Worm (Caenorhabditis elegans): ENCODE results near the gene dpf-4.
A peak's percentile ranks its signal among the peaks of the same experiment; 100 is the strongest.

The dpf-4 gene

DNA sequence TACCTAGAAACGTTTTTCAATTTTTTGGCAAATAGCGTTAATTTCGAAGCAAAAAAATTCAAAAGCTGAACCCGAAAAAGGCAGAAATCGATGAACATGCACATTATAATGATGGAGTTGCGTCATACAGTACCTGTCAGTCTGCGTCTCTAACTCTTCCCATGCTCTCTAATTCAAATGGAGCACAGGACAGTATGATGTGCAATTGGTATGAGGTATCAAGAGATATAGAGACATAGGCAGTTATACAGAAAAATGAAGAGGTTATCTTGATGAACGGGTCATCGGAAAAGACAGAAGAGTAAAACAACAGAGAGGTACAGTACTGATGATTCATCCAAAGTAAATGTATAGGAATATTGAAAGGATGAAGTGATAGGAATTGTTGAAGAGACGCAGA lies 41.6 kb downstream of the dpf-4 start:
- TF ChIP-seq mdl-1 (tag; optimal IDR thresholded peaks at IDR 0.05) (no peak), jun-1 (tag; optimal IDR thresholded peaks at IDR 0.05) (no peak), unc-86 (tag; optimal IDR thresholded peaks at IDR 0.05) (no peak), tbx-2 (tag; optimal IDR thresholded peaks at IDR 0.05) (no peak), nhr-20 (tag; optimal IDR thresholded peaks at IDR 0.05) (no peak), efl-1 (optimal IDR thresholded peaks at IDR 0.05) (no peak), efl-1 (GFP tag; optimal IDR thresholded peaks at IDR 0.05 in 1 of 2) (peak in 1 of 2 experiments; percentile 87), ztf-4 (tag; optimal IDR thresholded peaks at IDR 0.05) (no peak), unc-30 (tag; optimal IDR thresholded peaks at IDR 0.05) (no peak)

DNA sequence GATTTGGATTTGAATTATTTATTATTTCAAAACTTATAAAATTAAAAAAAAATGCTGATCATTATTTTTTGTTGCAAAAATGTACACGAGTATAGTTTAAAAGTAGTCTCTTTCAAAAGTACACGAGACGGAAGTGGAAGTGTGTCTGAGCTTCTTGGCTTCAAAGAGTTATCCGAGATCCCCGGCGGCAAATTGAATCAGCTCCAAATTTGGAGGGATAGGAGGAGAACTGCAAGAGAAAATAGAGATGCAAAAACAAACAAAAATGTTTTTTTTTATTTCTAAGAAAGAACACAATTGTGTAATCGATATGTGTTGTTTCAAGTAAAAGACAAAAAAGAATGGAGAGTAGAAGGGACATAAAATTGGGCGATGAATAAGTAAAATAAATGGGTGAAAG lies 43.5 kb downstream of the dpf-4 start:
- TF ChIP-seq nhr-71 (tag; optimal IDR thresholded peaks at IDR 0.05) (no peak), zag-1 (tag; optimal IDR thresholded peaks at IDR 0.05) (no peak), lin-14 (GFP tag; optimal IDR thresholded peaks at IDR 0.05) (peak; percentile 54)

DNA sequence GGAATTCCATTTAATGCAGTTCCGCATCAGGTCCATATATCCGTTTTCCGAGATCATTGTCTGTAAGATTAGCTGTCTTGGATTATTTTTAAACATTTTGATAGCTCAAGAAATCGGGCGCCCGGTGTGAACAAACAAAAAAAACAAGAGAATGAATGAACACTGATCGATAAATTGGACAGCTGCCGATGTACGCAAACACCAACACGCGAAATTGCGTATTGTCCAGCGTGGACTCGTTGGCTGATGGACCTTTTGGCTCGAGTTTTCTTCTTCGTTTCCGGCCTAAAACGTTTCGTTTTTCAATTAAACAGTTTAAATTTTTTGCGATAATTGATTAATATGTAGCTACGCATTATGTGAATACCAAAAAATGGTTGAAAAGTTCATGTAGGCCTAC lies 47.0 kb downstream of the dpf-4 start, which contains the start of gene dpff-1:
dpff-1 (minus strand) TSS at position 288 of the 400 bp plus-strand sequence.
- no peak for TF ChIP-seq pax-3 (tag; optimal IDR thresholded peaks at IDR 0.05)
- TF ChIP-seq nhr-11 (tag; optimal IDR thresholded peaks at IDR 0.05): no peak
- TF ChIP-seq nhr-71 (tag; optimal IDR thresholded peaks at IDR 0.05): peak; percentile 38
- no peak for TF ChIP-seq nhr-90 (tag; optimal IDR thresholded peaks at IDR 0.05; ENCODE audit: poor library complexity)
- TF ChIP-seq nhr-76 (tag; optimal IDR thresholded peaks at IDR 0.05): no peak
- TF ChIP-seq snu-23 (GFP tag; optimal IDR thresholded peaks at IDR 0.05): peak; percentile 35
- TF ChIP-seq nhr-84 (tag; optimal IDR thresholded peaks at IDR 0.05): no peak
- TF ChIP-seq mep-1 (tag; optimal IDR thresholded peaks at IDR 0.05): no peak
- TF ChIP-seq mdl-1 (tag; optimal IDR thresholded peaks at IDR 0.05): no peak
- no peak for TF ChIP-seq sptf-1 (tag; optimal IDR thresholded peaks at IDR 0.05)
- peak; percentile 22 to 42 for TF ChIP-seq lsy-2 (tag; optimal IDR thresholded peaks at IDR 0.05)
- TF ChIP-seq C16A3.4 (tag; optimal IDR thresholded peaks at IDR 0.05): no peak
- TF ChIP-seq rnt-1 (tag; optimal IDR thresholded peaks at IDR 0.05): peak; percentile 50
- peak; percentile 89 for TF ChIP-seq F16B12.6 (tag; optimal IDR thresholded peaks at IDR 0.05)
- no peak for TF ChIP-seq ces-1 (GFP tag; optimal IDR thresholded peaks at IDR 0.05)
- no peak for TF ChIP-seq lin-15B (tag; optimal IDR thresholded peaks at IDR 0.05)
- TF ChIP-seq sox-4 (tag; optimal IDR thresholded peaks at IDR 0.05): no peak
- no peak for TF ChIP-seq unc-98 (GFP tag; IDR thresholded peaks at IDR 0.05)
- peak; percentile 7 for TF ChIP-seq nhr-47 (tag; optimal IDR thresholded peaks at IDR 0.05)
- TF ChIP-seq dpl-1 (GFP tag; optimal IDR thresholded peaks at IDR 0.05): peak; percentile 25 to 52 (median 37)
- TF ChIP-seq alr-1 (tag; optimal IDR thresholded peaks at IDR 0.05; ENCODE audit: borderline replicate concordance): no peak
- no peak for TF ChIP-seq C04F5.9 (tag; optimal IDR thresholded peaks at IDR 0.05)
- TF ChIP-seq Y116A8C.19 (tag; optimal IDR thresholded peaks at IDR 0.05; ENCODE audit: borderline replicate concordance): no peak
- TF ChIP-seq lin-13 (GFP tag; optimal IDR thresholded peaks at IDR 0.05): no peak
- peak; percentile 43 for TF ChIP-seq lin-14 (GFP tag; optimal IDR thresholded peaks at IDR 0.05)
- no peak for TF ChIP-seq nhr-12 (tag; optimal IDR thresholded peaks at IDR 0.05)
- TF ChIP-seq dsc-1 (tag; optimal IDR thresholded peaks at IDR 0.05): no peak
- no peak for TF ChIP-seq ztf-4 (tag; optimal IDR thresholded peaks at IDR 0.05)
- TF ChIP-seq efl-3 (GFP tag; optimal IDR thresholded peaks at IDR 0.05): no peak
- peak; percentile 36 to 54 for TF ChIP-seq lin-35 (GFP tag; optimal IDR thresholded peaks at IDR 0.05)
- TF ChIP-seq grh-1 (GFP tag; IDR thresholded peaks at IDR 0.05): no peak
- no peak for TF ChIP-seq hlh-17 (GFP tag; optimal IDR thresholded peaks at IDR 0.05; ENCODE audit: borderline replicate concordance)
- peak; percentile 11 for TF ChIP-seq unc-130 (tag; optimal IDR thresholded peaks at IDR 0.05)
- TF ChIP-seq lir-3 (tag; optimal IDR thresholded peaks at IDR 0.05; ENCODE audit: poor library complexity): no peak
- no peak for TF ChIP-seq ets-5 (GFP tag; IDR thresholded peaks at IDR 0.05)
- TF ChIP-seq efl-1 (optimal IDR thresholded peaks at IDR 0.05): peak; percentile 42 to 47
- TF ChIP-seq efl-1 (GFP tag; optimal IDR thresholded peaks at IDR 0.05 in 1 of 2): peak; percentile 31 to 93
- no peak for TF ChIP-seq unc-86 (tag; optimal IDR thresholded peaks at IDR 0.05)
- no peak for TF ChIP-seq nhr-85 (tag)
- TF ChIP-seq ceh-88 (GFP tag; IDR thresholded peaks at IDR 0.05): no peak
- TF ChIP-seq nhr-20 (tag; optimal IDR thresholded peaks at IDR 0.05): no peak

Data from whole organism, L1 larva.